Fruit fly (Drosophila melanogaster): ENCODE data around the gene rhea.

Gene rhea

DNA sequence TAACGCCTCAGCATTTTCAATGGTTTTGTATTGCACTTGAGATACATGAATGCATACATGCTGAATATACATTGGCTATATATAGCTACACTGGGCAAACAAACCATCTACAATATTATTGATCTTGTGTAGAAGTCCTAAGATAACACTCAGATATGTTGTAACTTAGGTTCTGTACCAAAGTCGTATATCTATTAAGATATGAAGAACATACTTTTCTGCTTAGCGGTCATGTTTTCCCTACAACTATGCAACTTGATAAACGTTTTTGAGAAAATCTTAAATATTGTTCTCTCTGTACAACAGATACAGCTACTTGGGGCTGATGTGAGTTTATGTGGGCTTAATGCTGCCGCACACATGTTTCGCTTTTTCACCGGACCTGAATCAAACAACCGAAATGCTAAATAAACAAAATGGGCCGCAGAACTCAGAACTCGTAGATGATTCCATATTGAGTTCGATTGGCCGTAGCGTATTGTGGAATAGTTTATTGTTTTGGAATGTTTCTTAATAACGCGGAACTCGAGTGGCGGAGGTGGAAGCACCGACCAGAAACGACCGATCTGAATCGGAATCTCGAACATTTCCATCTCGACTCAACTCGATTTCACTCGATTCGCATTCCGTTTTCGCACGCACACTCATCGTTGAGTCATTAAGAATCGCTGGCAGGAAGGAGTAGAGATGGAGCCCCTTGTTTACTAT, 4.5 kb downstream of the rhea start:
- TF ChIP-seq CG10348 (GFP tag; IDR thresholded peaks at IDR 0.05), result no peak
- peak; percentile 58 for TF ChIP-seq Ets98B (GFP tag; IDR thresholded peaks at IDR 0.05)
- TF ChIP-seq Pif1A (GFP tag; optimal IDR thresholded peaks at IDR 0.05), result peak; percentile 43
- peak; percentile 78 for TF ChIP-seq CG4496 (GFP tag; IDR thresholded peaks at IDR 0.05)
- TF ChIP-seq gl (tag; optimal IDR thresholded peaks at IDR 0.05), result no peak
- TF ChIP-seq EcR (GFP tag; optimal IDR thresholded peaks at IDR 0.05), result no peak
- peak; percentile 68 for TF ChIP-seq CG14655 (GFP tag; optimal IDR thresholded peaks at IDR 0.05)
- TF ChIP-seq CG32121 (GFP tag; IDR thresholded peaks at IDR 0.05), result peak; percentile 60; the same call in 1 of the 2 replicates
- peak; percentile 41 for TF ChIP-seq Pif1B (GFP tag; optimal IDR thresholded peaks at IDR 0.05)
- TF ChIP-seq CG17806 (tag; optimal IDR thresholded peaks at IDR 0.05), result peak; percentile 47
- peak; percentile 29 for TF ChIP-seq CG34367 (tag; optimal IDR thresholded peaks at IDR 0.05)
- TF ChIP-seq CG13204 (GFP tag; optimal IDR thresholded peaks at IDR 0.05), result no peak
- TF ChIP-seq fd96Ca (GFP tag; IDR thresholded peaks at IDR 0.05), result peak; percentile 62; the same call in 2 of the 3 replicates
- TF ChIP-seq CG15710 (tag; optimal IDR thresholded peaks at IDR 0.05), result peak; percentile 66
- no peak for TF ChIP-seq Snoo (tag; optimal IDR thresholded peaks at IDR 0.05)
- TF ChIP-seq D1 (tag; optimal IDR thresholded peaks at IDR 0.05), result no peak
- peak; percentile 56 for TF ChIP-seq CG8301 (tag; optimal IDR thresholded peaks at IDR 0.05)
- peak; percentile 73 for TF ChIP-seq CG8159 (tag; optimal IDR thresholded peaks at IDR 0.05)
- peak; percentile 64 for TF ChIP-seq CG9948 (tag; optimal IDR thresholded peaks at IDR 0.05)

- TF ChIP-seq CG9948 (tag; optimal IDR thresholded peaks at IDR 0.05) (no peak), gl (tag; optimal IDR thresholded peaks at IDR 0.05) (no peak), EcR (GFP tag; optimal IDR thresholded peaks at IDR 0.05) (peak; percentile 43), rn (GFP tag; IDR thresholded peaks at IDR 0.05) (no peak), Pif1B (GFP tag; optimal IDR thresholded peaks at IDR 0.05) (no peak), Snoo (tag; optimal IDR thresholded peaks at IDR 0.05) (no peak), fd96Ca (GFP tag; IDR thresholded peaks at IDR 0.05) (peak; percentile 64), CG8301 (tag; optimal IDR thresholded peaks at IDR 0.05) (no peak), D1 (tag; optimal IDR thresholded peaks at IDR 0.05) (no peak), CG34367 (tag; optimal IDR thresholded peaks at IDR 0.05) (no peak), CG12605 (GFP tag; IDR thresholded peaks at IDR 0.05) (no peak), CG15710 (tag; optimal IDR thresholded peaks at IDR 0.05) (no peak), CG10348 (GFP tag; IDR thresholded peaks at IDR 0.05) (no peak), CG17806 (tag; optimal IDR thresholded peaks at IDR 0.05) (no peak), CG4496 (GFP tag; IDR thresholded peaks at IDR 0.05) (0 out of 3 replicates have a peak, but pooled peaks have one; percentile 30), CG32121 (GFP tag; IDR thresholded peaks at IDR 0.05) (peak; percentile 55), CG8159 (tag; optimal IDR thresholded peaks at IDR 0.05) (no peak), CG13204 (GFP tag; optimal IDR thresholded peaks at IDR 0.05) (no peak), CG14655 (GFP tag; optimal IDR thresholded peaks at IDR 0.05) (peak; percentile 5), Ets98B (GFP tag; IDR thresholded peaks at IDR 0.05) (peak; percentile 57), Pif1A (GFP tag; optimal IDR thresholded peaks at IDR 0.05) (no peak)
Measured at dm6 chr3L:8550836-8551235, 6.0 kb downstream of the rhea start.

DNA sequence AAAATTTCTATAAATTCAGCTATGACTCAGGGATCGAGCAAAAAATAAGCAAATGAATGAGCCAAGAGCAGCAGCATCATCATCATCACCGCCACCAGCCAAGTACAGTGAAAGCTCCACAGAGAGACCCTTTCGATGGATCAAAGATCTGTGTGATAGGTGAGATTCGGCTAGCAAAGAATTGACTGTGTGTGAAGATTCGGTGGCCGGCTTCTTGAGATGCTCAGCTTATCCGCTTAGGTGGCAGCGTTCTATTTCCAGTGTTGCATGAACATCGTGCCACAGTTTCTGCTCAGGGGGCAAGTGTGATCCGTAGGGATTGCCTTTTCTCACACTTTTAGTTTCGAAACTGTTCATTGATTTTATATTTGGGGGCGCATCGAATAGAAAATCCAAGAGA, 8.3 kb downstream of the rhea start:
- TF ChIP-seq EcR (GFP tag; optimal IDR thresholded peaks at IDR 0.05), result no peak
- peak; percentile 47; the same call in 1 of the 2 replicates for TF ChIP-seq CG32121 (GFP tag; IDR thresholded peaks at IDR 0.05)

DNA sequence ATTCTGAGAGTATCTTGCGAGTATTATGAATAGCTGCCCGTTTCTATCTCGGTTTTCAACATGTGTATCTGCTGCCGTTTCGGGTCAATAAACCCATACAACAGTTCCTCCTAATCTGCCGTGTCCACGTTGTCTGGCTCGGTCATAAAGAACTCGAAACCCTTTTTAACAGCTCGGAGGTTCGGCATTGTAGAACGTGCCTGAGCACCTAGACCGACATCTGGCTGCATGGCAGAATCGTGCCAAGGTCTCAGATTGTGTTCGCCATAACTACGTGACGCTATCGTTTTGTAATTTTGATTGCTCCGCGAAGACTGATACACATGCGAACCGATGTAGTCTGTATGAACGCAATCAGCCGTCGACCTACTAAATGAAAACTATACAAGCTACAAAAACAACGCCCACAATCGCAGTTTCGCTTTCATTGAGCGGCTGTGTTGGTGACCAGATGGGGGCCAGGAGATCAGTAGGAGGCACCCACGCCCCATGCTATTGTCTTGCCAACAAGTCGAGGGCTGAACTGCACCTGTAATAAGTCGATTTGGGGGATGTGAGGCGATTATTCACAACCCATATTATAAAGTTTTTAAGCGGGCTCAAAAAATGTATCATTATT, 9.3 kb downstream of the rhea start:
- TF ChIP-seq CG13204 (GFP tag; optimal IDR thresholded peaks at IDR 0.05), result no peak
- peak; percentile 83 for TF ChIP-seq EcR (GFP tag; optimal IDR thresholded peaks at IDR 0.05)
- no peak for TF ChIP-seq Pif1B (GFP tag; optimal IDR thresholded peaks at IDR 0.05)
- TF ChIP-seq gl (tag; optimal IDR thresholded peaks at IDR 0.05), result no peak
- no peak for TF ChIP-seq fd96Ca (GFP tag; IDR thresholded peaks at IDR 0.05)
- TF ChIP-seq CG4496 (GFP tag; IDR thresholded peaks at IDR 0.05), result 0 out of 3 replicates have a peak, but pooled peaks have one; percentile 48
- TF ChIP-seq D1 (tag; optimal IDR thresholded peaks at IDR 0.05), result no peak

DNA sequence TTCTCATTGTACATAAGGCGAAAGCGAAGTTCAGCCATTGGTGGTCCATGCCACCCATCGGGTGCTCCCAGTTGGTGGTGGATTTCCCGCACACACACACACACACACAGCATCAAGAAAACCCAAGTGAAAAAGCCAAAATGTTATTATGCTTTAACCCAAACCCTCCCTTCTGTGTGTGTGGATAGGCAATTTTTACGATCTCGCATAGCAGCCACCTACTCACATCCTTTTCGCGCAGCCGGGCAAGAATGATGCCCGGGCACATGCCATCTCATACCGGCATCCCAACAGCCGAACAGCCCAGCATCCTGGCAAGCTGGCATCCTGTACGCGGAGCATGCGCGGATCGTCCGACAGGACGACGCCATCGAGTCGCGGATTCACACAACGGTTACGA, 12.2 kb downstream of the rhea start:
- TF ChIP-seq D1 (tag; optimal IDR thresholded peaks at IDR 0.05), result no peak

DNA sequence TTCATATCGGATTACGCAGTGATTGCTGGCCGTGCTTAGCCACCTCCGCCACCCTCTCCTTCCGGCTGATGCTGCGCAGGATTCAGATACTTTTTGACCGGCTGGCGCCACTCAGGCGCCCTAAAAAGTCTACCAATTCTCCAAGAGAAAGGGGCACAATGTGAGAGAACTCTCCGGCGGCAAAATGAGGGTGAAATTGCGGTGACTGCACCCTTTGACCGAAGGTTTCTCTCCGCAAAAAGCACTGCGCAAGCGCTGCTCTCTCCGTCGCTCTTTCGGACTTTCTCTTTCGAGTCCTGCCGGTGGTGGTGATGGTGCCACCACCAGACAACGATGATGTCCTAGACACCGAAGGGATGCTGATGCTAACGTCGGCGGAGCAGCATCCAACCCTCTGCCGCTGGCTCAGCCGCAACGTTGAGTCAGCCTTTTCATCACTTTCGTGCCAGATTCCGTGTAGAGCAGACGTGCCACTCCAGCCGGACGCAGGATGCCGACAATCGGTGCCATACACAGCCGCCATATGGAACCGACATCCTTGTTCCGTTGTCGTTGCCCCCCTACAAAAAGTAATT, 15.0 kb downstream of the rhea start:
- no peak for TF ChIP-seq CG17806 (tag; optimal IDR thresholded peaks at IDR 0.05)
- TF ChIP-seq CG15710 (tag; optimal IDR thresholded peaks at IDR 0.05), result no peak
- no peak for TF ChIP-seq CG8301 (tag; optimal IDR thresholded peaks at IDR 0.05)
- TF ChIP-seq CG34367 (tag; optimal IDR thresholded peaks at IDR 0.05), result no peak
- no peak for TF ChIP-seq EcR (GFP tag; optimal IDR thresholded peaks at IDR 0.05)
- no peak for TF ChIP-seq fd96Ca (GFP tag; IDR thresholded peaks at IDR 0.05)
- no peak for TF ChIP-seq D1 (tag; optimal IDR thresholded peaks at IDR 0.05)
- no peak for TF ChIP-seq CG32121 (GFP tag; IDR thresholded peaks at IDR 0.05)
- TF ChIP-seq Snoo (tag; optimal IDR thresholded peaks at IDR 0.05), result no peak
- no peak for TF ChIP-seq CG4496 (GFP tag; IDR thresholded peaks at IDR 0.05)
- no peak for TF ChIP-seq gl (tag; optimal IDR thresholded peaks at IDR 0.05)
- no peak for TF ChIP-seq CG9948 (tag; optimal IDR thresholded peaks at IDR 0.05)
- TF ChIP-seq Pif1A (GFP tag; optimal IDR thresholded peaks at IDR 0.05), result no peak
- no peak for TF ChIP-seq CG8159 (tag; optimal IDR thresholded peaks at IDR 0.05)
- TF ChIP-seq Ets98B (GFP tag; IDR thresholded peaks at IDR 0.05), result no peak

Measured in whole organism, pupa.